Worm (Caenorhabditis elegans): ENCODE measurements around the gene mltn-13.

mltn-13 gene

DNA sequence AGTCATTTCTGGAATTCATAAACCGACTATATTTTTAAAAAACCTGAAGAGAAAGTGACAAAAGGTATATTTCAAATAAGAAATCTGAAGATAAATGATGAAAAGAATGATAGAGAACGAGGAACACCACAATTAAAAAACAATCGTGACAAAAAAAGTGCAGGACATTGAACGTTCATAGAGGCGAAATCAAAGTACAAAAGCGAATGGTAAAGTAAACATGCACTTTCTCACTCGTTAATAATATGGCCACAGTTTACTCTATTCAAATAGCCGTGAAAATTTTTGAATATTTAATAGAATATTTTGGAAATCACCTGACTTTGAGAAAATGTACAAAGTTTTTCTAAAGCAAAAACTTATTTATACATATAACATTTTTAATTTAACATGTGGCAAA lies 44.0 kb upstream of the mltn-13 start, which contains the start of gene F46H6.5:
Gene F46H6.5, minus strand, starts transcription at position 10 of the 400 bp plus-strand sequence.
- TF ChIP-seq dpl-1 (GFP tag; optimal IDR thresholded peaks at IDR 0.05), result no peak
- TF ChIP-seq lin-15B (tag; optimal IDR thresholded peaks at IDR 0.05), result no peak

DNA sequence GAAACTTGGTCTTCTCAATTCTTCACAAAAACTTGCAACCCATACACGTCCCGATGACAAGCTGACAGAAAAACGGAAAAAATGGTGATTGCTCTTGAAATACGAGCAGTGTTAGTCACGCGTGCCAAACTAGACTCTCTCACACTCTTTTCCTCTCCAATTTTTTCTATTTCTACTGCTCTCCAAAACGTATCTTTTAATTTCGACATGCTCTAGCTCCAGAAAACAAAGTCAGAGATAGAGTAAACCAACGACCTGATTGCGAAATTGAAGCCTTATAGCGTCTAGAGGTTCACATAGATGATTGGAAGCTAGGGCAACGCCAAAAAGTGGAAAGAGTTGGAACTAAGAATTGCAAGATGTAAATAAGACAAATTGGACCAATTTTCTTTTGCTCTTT lies 42.2 kb upstream of the mltn-13 start:
- TF ChIP-seq fos-1 (tag; optimal IDR thresholded peaks at IDR 0.05) (no peak), zag-1 (tag; optimal IDR thresholded peaks at IDR 0.05) (no peak), lin-35 (GFP tag; optimal IDR thresholded peaks at IDR 0.05) (peak in 1 of 2 experiments; percentile 9), mdl-1 (tag; optimal IDR thresholded peaks at IDR 0.05) (peak in 1 of 2 experiments; percentile 36), nhr-20 (tag; optimal IDR thresholded peaks at IDR 0.05) (peak; percentile 72), hlh-4 (tag; optimal IDR thresholded peaks at IDR 0.05) (no peak), Y116A8C.19 (tag; optimal IDR thresholded peaks at IDR 0.05; ENCODE audit: borderline replicate concordance) (no peak), skn-1 (tag; optimal IDR thresholded peaks at IDR 0.05) (peak; percentile 62), ceh-90 (tag; optimal IDR thresholded peaks at IDR 0.05) (no peak), pqm-1 (tag; optimal IDR thresholded peaks at IDR 0.05) (no peak), tbx-2 (tag; optimal IDR thresholded peaks at IDR 0.05) (peak; percentile 12), ceh-82 (tag; optimal IDR thresholded peaks at IDR 0.05) (peak in 1 of 3 experiments; percentile 14), lsy-2 (tag; optimal IDR thresholded peaks at IDR 0.05) (peak in 1 of 2 experiments; percentile 50), nhr-76 (tag; optimal IDR thresholded peaks at IDR 0.05) (no peak), ztf-4 (tag; optimal IDR thresholded peaks at IDR 0.05) (no peak), nhr-11 (tag; optimal IDR thresholded peaks at IDR 0.05) (no peak), fkh-4 (tag; optimal IDR thresholded peaks at IDR 0.05; ENCODE audit: borderline replicate concordance) (no peak), nhr-237 (tag; optimal IDR thresholded peaks at IDR 0.05) (no peak), nhr-71 (tag; optimal IDR thresholded peaks at IDR 0.05) (peak; percentile 36), lin-14 (GFP tag; optimal IDR thresholded peaks at IDR 0.05) (peak; percentile 65), sptf-1 (tag; optimal IDR thresholded peaks at IDR 0.05) (no peak)

DNA sequence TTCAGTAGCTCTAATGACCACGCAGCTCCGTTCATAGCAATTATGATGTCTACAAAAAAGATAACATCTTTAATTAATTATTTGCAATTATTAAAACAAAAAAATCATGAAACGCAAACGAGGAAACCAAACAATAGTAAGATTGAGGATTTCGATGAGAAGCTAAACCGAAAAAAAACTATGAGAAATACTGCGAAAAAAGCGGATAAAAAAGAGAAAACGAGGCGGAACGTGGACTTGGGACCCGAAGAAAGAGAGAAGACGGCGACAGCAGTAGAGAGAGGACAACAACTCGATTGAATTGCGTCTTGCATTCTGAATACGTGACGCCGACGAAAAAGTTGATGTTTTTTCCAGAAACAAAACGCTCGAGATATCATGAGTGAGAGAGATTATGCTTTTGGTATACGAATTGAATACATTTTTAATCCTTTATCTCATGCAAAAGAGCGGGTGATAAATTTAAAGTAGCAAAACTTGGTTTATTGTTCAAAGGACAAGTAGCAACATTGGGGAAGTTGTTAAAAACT lies 40.7 kb upstream of the mltn-13 start, which contains the start of gene ncr-1:
Gene ncr-1, minus strand, starts transcription at position 51 of the 530 bp plus-strand sequence.
- no peak for TF ChIP-seq ceh-8 (GFP tag; optimal IDR thresholded peaks at IDR 0.05)
- TF ChIP-seq lin-14 (GFP tag; optimal IDR thresholded peaks at IDR 0.05), result peak; percentile 42

DNA sequence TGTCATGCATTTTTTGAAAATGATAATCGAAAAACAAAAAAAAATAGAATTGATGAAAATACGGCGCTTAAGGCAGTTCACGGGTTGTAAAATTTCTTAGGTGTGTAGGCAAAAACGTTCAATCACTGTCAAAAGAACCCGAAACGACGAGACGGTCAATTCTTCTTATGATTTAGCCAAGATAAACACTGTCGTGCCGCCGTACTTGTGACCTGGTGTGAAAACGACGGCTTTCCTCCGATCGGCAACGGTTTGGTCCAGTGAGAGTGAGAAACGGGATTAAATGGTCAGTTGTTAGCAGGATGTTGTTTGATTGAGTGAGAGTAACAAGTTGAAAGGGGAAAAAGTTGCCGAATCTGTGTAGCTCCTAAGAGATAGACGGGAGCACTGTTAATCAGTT lies 35.9 kb upstream of the mltn-13 start:
- TF ChIP-seq ztf-11 (tag; optimal IDR thresholded peaks at IDR 0.05), result no peak
- peak; percentile 54 for TF ChIP-seq lin-14 (GFP tag; optimal IDR thresholded peaks at IDR 0.05)
- peak; percentile 8 for TF ChIP-seq snu-23 (GFP tag; optimal IDR thresholded peaks at IDR 0.05)
- TF ChIP-seq tbx-2 (tag; optimal IDR thresholded peaks at IDR 0.05), result peak; percentile 9
- TF ChIP-seq nhr-20 (tag; optimal IDR thresholded peaks at IDR 0.05), result peak; percentile 55
- TF ChIP-seq nhr-71 (tag; optimal IDR thresholded peaks at IDR 0.05), result peak; percentile 8
- TF ChIP-seq blmp-1 (tag; optimal IDR thresholded peaks at IDR 0.05), result peak; percentile 96
- TF ChIP-seq nhr-85 (tag), result peak; percentile 81
- TF ChIP-seq mep-1 (tag; optimal IDR thresholded peaks at IDR 0.05), result no peak

DNA sequence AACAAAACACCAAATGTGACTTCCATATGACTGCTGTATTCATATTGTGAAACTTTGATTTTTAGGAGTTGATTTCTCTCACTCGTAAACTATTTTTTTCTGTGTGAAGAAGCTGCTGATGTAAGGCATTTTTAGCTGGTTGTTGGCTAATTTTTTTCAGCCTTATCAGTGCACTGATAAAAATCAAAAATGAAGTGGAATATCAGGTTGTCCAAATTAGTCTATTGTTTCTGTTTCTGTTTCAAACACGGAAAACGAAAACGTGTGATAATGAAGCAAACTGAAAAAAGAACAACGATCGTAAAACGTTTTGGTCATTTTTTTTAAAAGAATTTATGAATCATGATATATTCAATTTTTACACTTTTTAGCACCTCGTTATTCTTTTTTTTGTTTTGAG lies 32.6 kb upstream of the mltn-13 start:
- TF ChIP-seq rnt-1 (tag; optimal IDR thresholded peaks at IDR 0.05), result no peak
- no peak for TF ChIP-seq ceh-90 (tag; optimal IDR thresholded peaks at IDR 0.05)
- TF ChIP-seq ets-5 (GFP tag; IDR thresholded peaks at IDR 0.05), result no peak
- no peak for TF ChIP-seq lin-39 (tag; optimal IDR thresholded peaks at IDR 0.05)
- TF ChIP-seq nhr-11 (tag; optimal IDR thresholded peaks at IDR 0.05), result no peak
- no peak for TF ChIP-seq ama-1 (optimal IDR thresholded peaks at IDR 0.05)
- TF ChIP-seq elt-2 (tag; optimal IDR thresholded peaks at IDR 0.05), result peak; percentile 85
- TF ChIP-seq dsc-1 (tag; optimal IDR thresholded peaks at IDR 0.05), result no peak
- TF ChIP-seq pqm-1 (tag; optimal IDR thresholded peaks at IDR 0.05), result peak; percentile 31
- peak in 1 of 2 experiments; percentile 17 for TF ChIP-seq lin-35 (GFP tag; optimal IDR thresholded peaks at IDR 0.05)
- TF ChIP-seq nhr-90 (tag; optimal IDR thresholded peaks at IDR 0.05; ENCODE audit: poor library complexity), result no peak
